Worm (Caenorhabditis elegans) whole organism, L2 larva: ENCODE data around the gene fbxa-152.

Experiments
- F13H6.1 ChIP-seq: sonication (generic microtip); optimal IDR thresholded peaks from 2 replicates; lab custom pipeline; 2016; ENCODE audit warnings: missing genetic modification characterization, missing compliant biosample characterization
- ZK546.5 ChIP-seq: sonication (generic microtip); optimal IDR thresholded peaks from 2 replicates; lab custom pipeline; 2017; ENCODE audit warnings: missing biosample characterization, missing genetic modification characterization
- alr-1 ChIP-seq: fragments of 150-350 bp; optimal IDR thresholded peaks from 2 replicates; lab custom pipeline; 2014; ENCODE audit warnings: missing biosample characterization, missing genetic modification characterization
- ama-1 ChIP-seq: fragments of 150-350 bp; optimal IDR thresholded peaks from 2 replicates; lab custom pipeline; 2018; ENCODE audit warnings: inconsistent platforms
- blmp-1 ChIP-seq: sonication (generic microtip); optimal IDR thresholded peaks from 2 replicates; lab custom pipeline; 2017; ENCODE audit warnings: missing genetic modification characterization, mild to moderate bottlenecking, missing compliant biosample characterization, antibody characterized with exemption, moderate library complexity; ENCODE audit not compliant: insufficient read depth
- ceh-16 ChIP-seq: fragments of 150-350 bp; optimal IDR thresholded peaks from 2 replicates; lab custom pipeline; 2014; ENCODE audit warnings: missing biosample characterization, missing genetic modification characterization
- ceh-82 ChIP-seq: fragments of 150-350 bp; optimal IDR thresholded peaks from 2 replicates; lab custom pipeline; 2014; ENCODE audit warnings: missing biosample characterization, missing genetic modification characterization
- crh-2 ChIP-seq: sonication (generic microtip); optimal IDR thresholded peaks from 2 replicates; lab custom pipeline; 2017; ENCODE audit warnings: missing biosample characterization, missing genetic modification characterization
- dmd-4 ChIP-seq: sonication (generic microtip); optimal IDR thresholded peaks from 2 replicates; lab custom pipeline; 2017; ENCODE audit warnings: missing biosample characterization, missing genetic modification characterization
- egl-27 ChIP-seq: sonication (generic microtip); optimal IDR thresholded peaks from 3 replicates; lab custom pipeline; 2017; ENCODE audit warnings: missing biosample characterization, missing genetic modification reagents, missing genetic modification characterization
- elt-1 ChIP-seq: fragments of 150-350 bp; optimal IDR thresholded peaks from 2 replicates; lab custom pipeline; 2014; ENCODE audit warnings: missing biosample characterization, missing genetic modification characterization
- fos-1 ChIP-seq: fragments of 150-350 bp; optimal IDR thresholded peaks from 2 replicates; lab custom pipeline; 2014; ENCODE audit warnings: missing biosample characterization, missing genetic modification characterization
- lin-11 ChIP-seq: fragments of 150-350 bp; sonication (generic microtip); optimal IDR thresholded peaks from 2 replicates; lab custom pipeline; 2014; ENCODE audit warnings: missing biosample characterization, missing genetic modification characterization, inconsistent platforms, mixed read lengths
- lin-13 ChIP-seq: fragments of 150-350 bp; optimal IDR thresholded peaks from 2 replicates; lab custom pipeline; 2014; ENCODE audit warnings: missing biosample characterization, missing genetic modification reagents, missing genetic modification characterization
- lsy-2 ChIP-seq, 2 experiments: fragments of 150-350 bp in 1 of 2; sonication (generic microtip) in 1 of 2; optimal IDR thresholded peaks; 2 replicates each; lab custom pipeline; 2014 to 2017; ENCODE audit warnings: missing biosample characterization in 2 of 2, missing genetic modification characterization in 2 of 2
- mbf-1 ChIP-seq: sonication (generic microtip); optimal IDR thresholded peaks from 2 replicates; lab custom pipeline; 2017; ENCODE audit warnings: missing biosample characterization, missing genetic modification characterization
- nhr-10 ChIP-seq: sonication (generic microtip); optimal IDR thresholded peaks from 2 replicates; lab custom pipeline; 2017; ENCODE audit warnings: missing biosample characterization, missing genetic modification characterization
- nhr-11 ChIP-seq: fragments of 150-350 bp; optimal IDR thresholded peaks from 2 replicates; lab custom pipeline; 2014; ENCODE audit warnings: missing biosample characterization, missing genetic modification characterization
- nhr-12 ChIP-seq: fragments of 150-350 bp; optimal IDR thresholded peaks from 2 replicates; lab custom pipeline; 2014; ENCODE audit warnings: missing biosample characterization, missing genetic modification characterization
- nhr-129 ChIP-seq: fragments of 150-350 bp; optimal IDR thresholded peaks from 2 replicates; lab custom pipeline; 2014; ENCODE audit warnings: missing biosample characterization, missing genetic modification characterization
- nhr-21 ChIP-seq: fragments of 150-350 bp; optimal IDR thresholded peaks from 2 replicates; lab custom pipeline; 2014; ENCODE audit warnings: missing biosample characterization, missing genetic modification characterization
- nhr-23 ChIP-seq: fragments of 150-350 bp; optimal IDR thresholded peaks from 2 replicates; lab custom pipeline; 2014; ENCODE audit warnings: missing biosample characterization, missing genetic modification reagents, missing genetic modification characterization
- nhr-25 ChIP-seq: fragments of 150-350 bp; sonication (generic microtip); optimal IDR thresholded peaks from 3 replicates; lab custom pipeline; 2014; ENCODE audit warnings: missing biosample characterization, missing genetic modification characterization
- nhr-77 ChIP-seq: fragments of 150-350 bp; optimal IDR thresholded peaks from 2 replicates; lab custom pipeline; 2014; ENCODE audit warnings: missing biosample characterization, missing genetic modification characterization
- peb-1 ChIP-seq: fragments of 150-350 bp; optimal IDR thresholded peaks from 2 replicates; lab custom pipeline; 2014; ENCODE audit warnings: missing biosample characterization, missing genetic modification characterization
- sem-4 ChIP-seq: fragments of 150-350 bp; optimal IDR thresholded peaks from 2 replicates; lab custom pipeline; 2014; ENCODE audit warnings: missing biosample characterization, missing genetic modification reagents, missing genetic modification characterization
- skn-1 ChIP-seq: sonication (generic microtip); optimal IDR thresholded peaks from 2 replicates; lab custom pipeline; 2017; ENCODE audit warnings: missing biosample characterization, missing genetic modification characterization
- sma-3 ChIP-seq: sonication (generic microtip); optimal IDR thresholded peaks from 2 replicates; lab custom pipeline; 2016; ENCODE audit warnings: missing genetic modification reagents, missing genetic modification characterization, missing compliant biosample characterization
- sma-9 ChIP-seq, 2 experiments: fragments of 150-350 bp in 1 of 2; sonication (generic microtip) in 1 of 2; optimal IDR thresholded peaks; 2 replicates each; lab custom pipeline; 2014 to 2016; ENCODE audit warnings: missing genetic modification characterization in 2 of 2, mild to moderate bottlenecking in 1 of 2, missing biosample characterization in 1 of 2, missing compliant biosample characterization in 1 of 2, missing genetic modification reagents in 1 of 2, moderate library complexity in 1 of 2
- snpc-4 ChIP-seq: fragments of 150-350 bp; optimal IDR thresholded peaks from 2 replicates; lab custom pipeline; 2014; ENCODE audit warnings: missing biosample characterization, missing genetic modification characterization
- unc-39 ChIP-seq: fragments of 150-350 bp; optimal IDR thresholded peaks from 2 replicates; lab custom pipeline; 2014; ENCODE audit warnings: missing biosample characterization, missing genetic modification characterization
- unc-55 ChIP-seq: fragments of 150-350 bp; sonication (generic microtip); optimal IDR thresholded peaks from 3 replicates; lab custom pipeline; 2014; ENCODE audit warnings: missing biosample characterization, missing genetic modification reagents, missing genetic modification characterization
- ztf-1 ChIP-seq: fragments of 200-800 bp; sonication (Bioruptor generic); conservative IDR thresholded peaks from 2 replicates; pipeline ENCODE4 v1.3.6; 2022; ENCODE audit warnings: missing genetic modification characterization, missing compliant biosample characterization
- ztf-11 ChIP-seq: sonication (generic microtip); optimal IDR thresholded peaks from 2 replicates; lab custom pipeline; 2017; ENCODE audit warnings: missing biosample characterization, missing genetic modification characterization
- ztf-4 ChIP-seq: fragments of 150-350 bp; optimal IDR thresholded peaks from 2 replicates; lab custom pipeline; 2014; ENCODE audit warnings: missing biosample characterization, missing genetic modification characterization

The fbxa-152 gene

ce11 chrV:15578386-15578785, 23.8 kb downstream of the fbxa-152 start, which contains the start of gene F28F8.9 (continued):
- TF ChIP-seq nhr-25 (tag; lab: Kevin White, UChicago): no peak
- no peak for TF ChIP-seq lin-11
- no peak for TF ChIP-seq elt-1 (tag; lab: Kevin White, UChicago)
- TF ChIP-seq alr-1 (tag; lab: Kevin White, UChicago): no peak
- peak; percentile 35 for TF ChIP-seq lin-13 (GFP tag; lab: Kevin White, UChicago)
- TF ChIP-seq nhr-21 (tag; lab: Kevin White, UChicago): no peak
- no peak for TF ChIP-seq mbf-1 (tag; lab: Kevin White, UChicago)
- no peak for TF ChIP-seq nhr-23 (tag; lab: Kevin White, UChicago)
- TF ChIP-seq sem-4 (tag; lab: Kevin White, UChicago): no peak
- TF ChIP-seq crh-2 (tag; lab: Kevin White, UChicago): peak; percentile 32
- TF ChIP-seq ceh-16 (tag; lab: Kevin White, UChicago): no peak
- TF ChIP-seq snpc-4 (tag; lab: Kevin White, UChicago): peak; percentile 36
- TF ChIP-seq ama-1 (lab: Kevin White, UChicago): no peak

ce11 chrV:15577395-15577896, 24.7 kb downstream of the fbxa-152 start, which contains the start of gene atx-3:
Gene atx-3, minus strand, starts transcription at chrV:15577445.
- TF ChIP-seq ceh-82 (tag; lab: Kevin White, UChicago): no peak
- no peak for TF ChIP-seq peb-1 (tag; lab: Kevin White, UChicago)
- no peak for TF ChIP-seq ZK546.5 (tag; lab: Kevin White, UChicago)
- peak; percentile 34 for TF ChIP-seq nhr-25 (tag; lab: Kevin White, UChicago)
- no peak for TF ChIP-seq ztf-1 (GFP tag; lab: Robert Waterston, UW)
- no peak for TF ChIP-seq fos-1
- TF ChIP-seq sma-9 (GFP tag; optimal IDR thresholded peaks at IDR 0.05; lab: Kevin White, UChicago): no peak
- TF ChIP-seq sma-9 (tag; optimal IDR thresholded peaks at IDR 0.05; lab: Kevin White, UChicago): no peak
- TF ChIP-seq nhr-11 (tag; lab: Kevin White, UChicago): no peak

- TF ChIP-seq F13H6.1 (tag; lab: Kevin White, UChicago) (no peak), elt-1 (tag; lab: Kevin White, UChicago) (no peak), nhr-129 (no peak), ama-1 (lab: Kevin White, UChicago) (no peak), lsy-2 (tag; optimal IDR thresholded peaks at IDR 0.05; lab: Kevin White, UChicago) (no peak), crh-2 (tag; lab: Kevin White, UChicago) (no peak), skn-1 (no peak), nhr-12 (no peak), alr-1 (tag; lab: Kevin White, UChicago) (no peak), unc-55 (no peak), unc-39 (tag; lab: Kevin White, UChicago) (no peak), sma-9 (GFP tag; optimal IDR thresholded peaks at IDR 0.05; lab: Kevin White, UChicago) (no peak), sma-9 (tag; optimal IDR thresholded peaks at IDR 0.05; lab: Kevin White, UChicago) (no peak), ztf-4 (tag; lab: Kevin White, UChicago) (no peak), ztf-11 (no peak), nhr-10 (no peak), sma-3 (GFP tag; lab: Kevin White, UChicago) (no peak), dmd-4 (tag; lab: Kevin White, UChicago) (no peak), nhr-11 (tag; lab: Kevin White, UChicago) (no peak), nhr-23 (tag; lab: Kevin White, UChicago) (no peak), blmp-1 (tag; lab: Kevin White, UChicago) (no peak)
Measured at ce11 chrV:15575305-15575704, 26.8 kb downstream of the fbxa-152 start, which contains the start of gene mdt-28. Gene mdt-28, minus strand, starts transcription at chrV:15575405.

ce11 chrV:15572613-15573012, 29.5 kb downstream of the fbxa-152 start, which contains the start of gene fbxa-94:
Gene fbxa-94, plus strand, starts transcription at chrV:15572913.
- TF ChIP-seq sma-9 (GFP tag; optimal IDR thresholded peaks at IDR 0.05; lab: Kevin White, UChicago) (no peak), sma-9 (tag; optimal IDR thresholded peaks at IDR 0.05; lab: Kevin White, UChicago) (no peak), crh-2 (tag; lab: Kevin White, UChicago) (no peak), nhr-129 (no peak), nhr-77 (tag; lab: Kevin White, UChicago) (no peak), snpc-4 (tag; lab: Kevin White, UChicago) (no peak), mbf-1 (tag; lab: Kevin White, UChicago) (no peak), egl-27 (tag; lab: Kevin White, UChicago) (no peak), ama-1 (lab: Kevin White, UChicago) (no peak), nhr-11 (tag; lab: Kevin White, UChicago) (no peak), ztf-4 (tag; lab: Kevin White, UChicago) (no peak), nhr-21 (tag; lab: Kevin White, UChicago) (no peak), sma-3 (GFP tag; lab: Kevin White, UChicago) (no peak), nhr-23 (tag; lab: Kevin White, UChicago) (no peak)
